Fruit fly (Drosophila melanogaster) Kc167 (cell line): ENCODE data around the gene betaNACtes1.

Experiments used
- Sin3A ChIP-seq: fragments of >200 bp; optimal IDR thresholded peaks from 2 replicates; lab custom pipeline; 2018; ENCODE audit warnings: missing external identifiers
- h ChIP-seq: fragments of >200 bp; optimal IDR thresholded peaks from 3 replicates; lab custom pipeline; 2018; ENCODE audit warnings: missing external identifiers
- insv ChIP-seq: fragments of >200 bp; optimal IDR thresholded peaks from 3 replicates; lab custom pipeline; 2018; ENCODE audit warnings: missing external identifiers
- psq ChIP-seq: fragments of >200 bp; optimal IDR thresholded peaks from 2 replicates; lab custom pipeline; 2017; ENCODE audit warnings: missing external identifiers
- ttk ChIP-seq: sonication (Bioruptor generic); optimal IDR thresholded peaks from 2 replicates; lab custom pipeline; 2017; ENCODE audit warnings: missing external identifiers

DNA sequence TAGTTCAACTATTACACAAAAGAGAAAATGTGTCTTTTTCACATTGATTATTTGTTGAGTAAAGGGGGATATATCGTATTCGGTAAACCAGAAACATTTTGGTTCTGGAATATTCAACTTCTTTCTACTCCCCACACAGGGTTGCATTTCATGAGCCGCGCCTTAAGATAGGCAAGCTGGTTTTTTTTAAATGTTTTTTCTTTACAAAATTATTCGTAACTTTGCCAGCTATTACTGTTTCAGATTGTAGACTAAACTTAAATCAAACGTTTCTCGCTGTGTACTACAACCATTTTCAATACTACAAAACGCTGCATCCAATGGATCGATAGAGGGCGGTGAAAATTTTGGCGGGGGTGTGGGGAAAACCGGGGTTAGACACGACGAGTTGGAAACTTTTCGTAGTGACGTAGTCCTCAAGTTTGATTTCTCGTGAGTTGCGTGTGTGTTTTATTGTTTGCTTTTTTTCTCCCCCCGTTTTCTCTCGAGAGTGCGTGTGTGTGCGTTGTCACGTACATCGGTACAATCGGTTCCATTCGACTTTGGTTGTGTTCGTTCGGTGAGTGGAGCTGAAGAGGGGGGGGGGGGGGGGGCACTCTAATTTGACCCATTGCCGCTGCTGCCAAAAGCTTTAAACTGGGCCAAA, 41.2 kb upstream of the betaNACtes1 start:
- TF ChIP-seq ttk (lab: Kevin White, UChicago), result no peak
- TF ChIP-seq psq (lab: Kevin White, UChicago), result no peak
- TF ChIP-seq insv (lab: Kevin White, UChicago), result no peak
- no peak for TF ChIP-seq Sin3A (lab: Kevin White, UChicago)
- TF ChIP-seq h (lab: Kevin White, UChicago), result no peak
